Worm (Caenorhabditis elegans) whole organism, L4/young adult: ENCODE measurements around the gene C09H5.7.
A peak's percentile ranks its signal among the peaks of the same experiment; 100 is the strongest.

Source experiments
- W03F9.2 ChIP-seq: fragments of 150-350 bp; optimal IDR thresholded peaks from 2 replicates; lab custom pipeline; 2014; ENCODE audit warnings: missing biosample characterization, missing genetic modification characterization
- dao-5 ChIP-seq: sonication (generic microtip); optimal IDR thresholded peaks from 2 replicates; lab custom pipeline; 2016; ENCODE audit warnings: missing genotype, missing genetic modification characterization, moderate library complexity, missing compliant biosample characterization
- him-1 ChIP-seq: sonication (generic microtip); optimal IDR thresholded peaks from 2 replicates; lab custom pipeline; 2016; ENCODE audit warnings: missing genotype, missing genetic modification reagents, missing genetic modification characterization, missing compliant biosample characterization

Gene C09H5.7

ce11 chrV:8085141-8085540 lies at the start of gene C09H5.7:
Gene C09H5.7 (minus strand): TSS chrV:8085241.
- TF ChIP-seq W03F9.2 (tag; lab: Kevin White, UChicago) (no peak), dao-5 (no peak), him-1 (tag; lab: Kevin White, UChicago) (no peak)

DNA sequence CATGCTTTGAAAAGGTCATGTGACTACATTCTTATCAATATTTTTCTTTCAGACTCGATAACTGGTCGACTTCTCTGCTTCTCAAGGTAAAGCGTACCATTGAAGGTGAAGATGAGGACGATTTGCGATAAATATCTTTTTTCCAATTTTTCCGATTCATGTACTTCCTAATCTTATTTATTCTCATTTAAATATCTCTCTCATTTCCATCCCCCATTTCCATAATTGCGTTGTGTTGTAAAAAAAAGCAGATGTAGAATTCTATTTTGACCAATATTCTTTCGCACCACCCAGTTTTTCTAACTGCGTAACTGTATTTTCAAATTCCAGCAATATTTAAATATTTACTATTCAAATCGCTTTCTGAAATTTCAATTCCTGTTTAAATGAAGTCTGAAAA lies 47.9 kb upstream of the C09H5.7 start, which contains the start of gene D1014.4:
Gene D1014.4, plus strand, starts transcription at position 301 of the 400 bp plus-strand sequence.
- TF ChIP-seq W03F9.2 (tag; lab: Kevin White, UChicago) (no peak), dao-5 (no peak), him-1 (tag; lab: Kevin White, UChicago) (no peak)

ce11 chrV:8131628-8132027 lies 46.6 kb upstream of the C09H5.7 start:
- TF ChIP-seq dao-5 (no peak), him-1 (tag; lab: Kevin White, UChicago) (no peak), W03F9.2 (tag; lab: Kevin White, UChicago) (no peak)

DNA sequence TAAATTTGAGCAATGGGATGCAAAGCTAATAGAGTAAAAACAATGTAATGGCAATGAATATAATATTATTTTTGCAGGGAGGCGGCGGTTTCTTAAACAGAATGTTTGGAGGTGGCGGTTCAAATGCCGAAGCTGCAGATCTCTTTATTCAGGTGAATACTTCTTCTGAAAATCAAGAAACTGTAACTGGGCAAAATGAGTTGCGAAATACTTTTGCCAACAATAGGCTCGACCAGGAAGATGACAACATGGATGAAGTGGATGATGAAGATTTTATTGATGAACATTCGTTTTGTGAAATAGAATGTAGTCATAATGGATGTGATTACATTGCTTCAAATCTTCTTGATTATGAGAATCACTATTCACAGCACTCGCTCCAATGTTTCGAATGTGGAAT lies 45.8 kb upstream of the C09H5.7 start:
- TF ChIP-seq W03F9.2 (tag; lab: Kevin White, UChicago) (no peak), him-1 (tag; lab: Kevin White, UChicago) (no peak), dao-5 (no peak)

DNA sequence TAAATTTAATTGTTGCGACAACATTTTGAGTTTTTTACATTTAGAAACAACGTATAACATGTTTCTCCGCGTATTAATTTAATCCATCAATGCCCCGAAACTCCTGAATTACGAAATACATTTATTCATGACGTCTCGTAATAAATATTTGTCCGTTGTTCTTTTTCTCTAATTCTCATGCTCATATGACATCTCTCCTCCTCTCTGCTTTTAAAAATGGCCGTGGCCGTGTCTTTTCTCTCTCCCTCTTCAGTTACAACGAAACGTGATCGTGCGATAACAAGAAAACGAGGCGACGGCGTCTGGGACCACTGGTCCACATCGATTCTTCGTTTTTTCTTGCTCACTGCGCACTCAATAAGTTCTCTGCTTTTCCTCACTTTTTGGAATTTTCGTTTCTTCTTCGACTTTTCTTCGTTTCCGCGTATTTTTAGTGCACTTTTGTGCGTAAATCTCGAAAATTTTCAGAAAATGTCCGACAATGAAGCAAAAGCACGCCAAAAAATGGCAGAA lies 45.2 kb upstream of the C09H5.7 start, which contains the start of gene snap-1:
Gene snap-1, plus strand, starts transcription at position 463 of the 513 bp plus-strand sequence.
- TF ChIP-seq him-1 (tag; lab: Kevin White, UChicago) (peak; percentile 13), dao-5 (no peak), W03F9.2 (tag; lab: Kevin White, UChicago) (no peak)

DNA sequence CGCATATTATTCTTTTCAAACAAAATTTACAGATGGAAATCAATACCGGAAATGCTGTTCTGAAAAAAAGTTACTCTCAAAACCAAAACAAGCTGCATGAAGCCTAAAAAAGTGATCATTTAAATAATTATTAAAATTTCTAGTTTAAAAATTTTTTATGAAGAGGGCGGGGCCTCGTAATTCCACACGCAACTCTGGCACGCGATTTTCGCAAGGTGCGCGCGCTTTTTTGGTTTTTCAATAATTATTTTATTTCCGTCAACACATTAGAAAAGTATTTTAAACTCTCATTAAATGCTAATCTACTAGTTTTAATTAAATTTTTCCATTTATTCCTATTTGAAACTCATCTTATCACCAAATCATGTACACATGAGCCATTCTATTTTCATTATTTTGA lies 44.7 kb upstream of the C09H5.7 start:
- TF ChIP-seq him-1 (tag; lab: Kevin White, UChicago) (no peak), dao-5 (no peak), W03F9.2 (tag; lab: Kevin White, UChicago) (peak; percentile 36)

DNA sequence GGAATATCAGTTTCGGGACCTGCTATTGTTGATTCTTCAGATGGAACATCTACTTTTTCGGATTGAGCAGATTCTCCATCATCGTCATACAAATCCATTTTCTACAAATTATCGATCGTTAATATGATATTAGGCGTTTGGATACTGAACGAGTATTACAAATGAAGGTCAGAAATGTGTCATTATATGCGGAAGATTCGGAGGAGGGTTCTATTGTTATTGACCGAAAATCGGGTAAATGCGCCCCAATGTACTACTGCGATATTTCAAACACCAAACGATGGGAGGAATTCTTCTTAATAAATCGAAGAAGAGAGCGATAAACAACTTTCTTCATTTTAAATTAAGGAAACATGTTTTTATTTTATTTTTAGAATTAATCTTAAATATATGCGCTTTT lies 44.2 kb upstream of the C09H5.7 start, which contains the start of gene spr-1:
Gene spr-1, minus strand, starts transcription at position 101 of the 400 bp plus-strand sequence.
- no peak for TF ChIP-seq W03F9.2 (tag; lab: Kevin White, UChicago)
- no peak for TF ChIP-seq him-1 (tag; lab: Kevin White, UChicago)
- TF ChIP-seq dao-5, result no peak

- no peak for TF ChIP-seq W03F9.2 (tag; lab: Kevin White, UChicago)
- TF ChIP-seq him-1 (tag; lab: Kevin White, UChicago), result no peak
- TF ChIP-seq dao-5, result no peak
These were observed 38.3 kb upstream of the C09H5.7 start, which contains the start of gene D1014.5 for ce11 chrV:8123384-8123783. Gene D1014.5 (plus strand): TSS chrV:8123684.

ce11 chrV:8120868-8121267 lies 35.8 kb upstream of the C09H5.7 start, which contains the start of gene D1014.6:
Gene D1014.6 (plus strand): TSS chrV:8121168.
- TF ChIP-seq dao-5, result no peak
- no peak for TF ChIP-seq W03F9.2 (tag; lab: Kevin White, UChicago)
- TF ChIP-seq him-1 (tag; lab: Kevin White, UChicago), result no peak

DNA sequence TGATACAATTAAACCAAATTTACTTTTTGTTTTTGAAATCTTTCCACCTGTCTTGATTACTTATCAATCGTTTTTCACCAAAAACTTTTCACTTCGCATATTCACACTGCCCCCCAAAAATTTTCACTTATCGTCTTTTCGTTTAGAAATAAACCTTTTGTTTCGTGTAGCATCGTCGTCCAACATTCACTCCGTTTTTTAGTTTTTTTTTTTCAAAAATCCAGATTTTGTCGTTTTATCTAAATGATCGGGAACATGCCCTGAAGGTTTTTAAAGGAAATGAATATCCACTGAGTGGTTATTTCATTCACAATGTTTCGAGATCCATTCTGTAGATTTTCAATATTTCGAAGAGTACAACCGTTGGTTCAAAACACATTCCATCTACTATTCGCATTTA lies 32.9 kb upstream of the C09H5.7 start, which contains the start of gene D1014.7:
Gene D1014.7, plus strand, starts transcription at position 301 of the 400 bp plus-strand sequence.
- no peak for TF ChIP-seq him-1 (tag; lab: Kevin White, UChicago)
- no peak for TF ChIP-seq W03F9.2 (tag; lab: Kevin White, UChicago)

ce11 chrV:8114542-8114941 lies 29.5 kb upstream of the C09H5.7 start:
- TF ChIP-seq him-1 (tag; lab: Kevin White, UChicago) (no peak), W03F9.2 (tag; lab: Kevin White, UChicago) (no peak), dao-5 (no peak)

ce11 chrV:8110816-8111215 lies 25.8 kb upstream of the C09H5.7 start:
- TF ChIP-seq W03F9.2 (tag; lab: Kevin White, UChicago) (no peak), dao-5 (no peak), him-1 (tag; lab: Kevin White, UChicago) (no peak)

- TF ChIP-seq W03F9.2 (tag; lab: Kevin White, UChicago) (no peak), him-1 (tag; lab: Kevin White, UChicago) (no peak), dao-5 (no peak)
These were observed 23.6 kb upstream of the C09H5.7 start, which contains the start of gene myo-5 for ce11 chrV:8108670-8109069. Gene myo-5 (plus strand): TSS chrV:8108970.

- TF ChIP-seq W03F9.2 (tag; lab: Kevin White, UChicago), result no peak
- no peak for TF ChIP-seq dao-5
- TF ChIP-seq him-1 (tag; lab: Kevin White, UChicago), result no peak
These were observed 19.4 kb upstream of the C09H5.7 start, which contains the start of gene srlf-16 for ce11 chrV:8104473-8104872. Gene srlf-16 (plus strand): TSS chrV:8104773.

DNA sequence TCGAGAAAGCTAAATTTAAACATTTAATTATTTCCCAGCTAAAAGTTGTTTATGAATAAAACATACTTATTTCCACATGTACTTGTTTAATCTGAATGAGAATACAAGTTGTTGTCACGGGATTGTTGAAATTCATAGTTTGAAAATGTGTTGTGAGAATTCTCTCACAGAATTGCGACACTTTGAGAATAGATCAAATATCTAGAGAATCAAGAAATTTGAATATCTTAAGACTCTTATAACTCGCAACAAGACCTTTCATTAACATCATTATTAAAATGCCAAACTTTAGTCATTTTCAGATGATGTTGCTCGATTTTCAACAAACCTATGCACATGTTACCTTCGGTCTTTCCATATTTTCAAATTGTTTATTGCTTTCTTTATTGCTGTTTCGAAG lies 17.9 kb upstream of the C09H5.7 start, which contains the start of gene str-90:
Gene str-90, plus strand, starts transcription at position 301 of the 400 bp plus-strand sequence.
- TF ChIP-seq him-1 (tag; lab: Kevin White, UChicago) (no peak), W03F9.2 (tag; lab: Kevin White, UChicago) (no peak), dao-5 (no peak)
